Fruit fly (Drosophila melanogaster) Kc167 (cell line): ENCODE measurements around the gene Ost48.

Source experiments
- Myc ChIP-seq: fragments of >200 bp; optimal IDR thresholded peaks from 2 replicates; lab custom pipeline; 2017; ENCODE audit warnings: missing external identifiers
- insv ChIP-seq: fragments of >200 bp; optimal IDR thresholded peaks from 3 replicates; lab custom pipeline; 2018; ENCODE audit warnings: missing external identifiers
- psq ChIP-seq: fragments of >200 bp; optimal IDR thresholded peaks from 2 replicates; lab custom pipeline; 2017; ENCODE audit warnings: missing external identifiers
- ttk ChIP-seq: sonication (Bioruptor generic); optimal IDR thresholded peaks from 2 replicates; lab custom pipeline; 2017; ENCODE audit warnings: missing external identifiers

- TF ChIP-seq Myc (no peak), ttk (lab: Kevin White, UChicago) (no peak), insv (lab: Kevin White, UChicago) (no peak), psq (lab: Kevin White, UChicago) (no peak)
These were observed 35.8 kb downstream of the Ost48 start for dm6 chrX:9122492-9122891.
